Fruit fly (Drosophila melanogaster) S2 (cell line): ENCODE results near the gene escl.

Experiments used
- CG8478 ChIP-seq: fragments of >200 bp; optimal IDR thresholded peaks from 2 replicates; lab custom pipeline; 2018
- CTCF ChIP-seq, 2 experiments: fragments of >200 bp; optimal IDR thresholded peaks; 2 replicates each; lab custom pipeline; 2018

DNA sequence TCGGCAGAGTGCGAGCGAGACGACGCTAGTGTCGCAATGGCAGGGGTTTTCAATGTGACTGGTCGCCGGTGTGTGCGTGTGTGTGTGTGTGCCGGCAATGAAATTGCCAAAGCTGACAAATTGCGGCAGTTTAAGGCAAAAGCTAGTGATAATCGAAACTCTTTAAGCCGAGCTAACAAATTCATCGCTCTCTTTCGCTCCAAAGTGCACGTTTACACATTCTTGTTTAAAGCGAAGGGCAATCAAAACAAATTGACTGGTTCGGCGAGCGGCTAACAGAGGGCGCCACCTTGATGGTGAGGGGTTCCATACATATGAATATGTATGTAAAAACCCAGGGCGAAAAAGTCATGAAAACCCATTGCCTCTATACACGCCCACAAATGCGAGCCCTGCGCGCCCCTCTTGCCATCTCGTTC is 13.1 kb downstream of the escl start:
- peak; percentile 88 to 97 for TF ChIP-seq CTCF (optimal IDR thresholded peaks at IDR 0.05; lab: Kevin White, UChicago)
- no peak for TF ChIP-seq CG8478 (lab: Kevin White, UChicago)
